Worm (Caenorhabditis elegans) whole organism, L1 larva: ENCODE data around the gene C30B5.2.

Experiments used
- C16A3.4 ChIP-seq: fragments of 150-350 bp; optimal IDR thresholded peaks from 2 replicates; lab custom pipeline; 2014; ENCODE audit warnings: missing biosample characterization, missing genetic modification characterization
- F16B12.6 ChIP-seq: fragments of 150-350 bp; optimal IDR thresholded peaks from 2 replicates; lab custom pipeline; 2014; ENCODE audit warnings: missing biosample characterization, missing genetic modification characterization
- blmp-1 ChIP-seq: fragments of 150-350 bp; optimal IDR thresholded peaks from 2 replicates; lab custom pipeline; 2014; ENCODE audit warnings: missing biosample characterization, missing genetic modification characterization
- ceh-82 ChIP-seq, 3 experiments: fragments of 150-350 bp in 1 of 3; sonication (generic microtip) in 2 of 3; optimal IDR thresholded peaks; 2 replicates each; lab custom pipeline; 2014 to 2017; ENCODE audit warnings: missing biosample characterization in 3 of 3, missing genetic modification characterization in 3 of 3
- ceh-88 ChIP-seq: fragments of 200-800 bp; sonication (Bioruptor generic); IDR thresholded peaks from 2 replicates; pipeline ENCODE4 v1.3.6; 2022; ENCODE audit warnings: missing genetic modification characterization, missing compliant biosample characterization
- ceh-90 ChIP-seq: sonication (generic microtip); optimal IDR thresholded peaks from 2 replicates; lab custom pipeline; 2016; ENCODE audit warnings: missing genetic modification characterization, missing compliant biosample characterization
- dpl-1 ChIP-seq, 3 experiments: fragments of 150-350 bp in 2 of 3; sonication (generic microtip) in 1 of 3; optimal IDR thresholded peaks; 2 replicates each; lab custom pipeline; 2014 to 2017; ENCODE audit warnings: missing biosample characterization in 3 of 3, missing genetic modification characterization in 3 of 3, missing genetic modification reagents in 3 of 3
- efl-1 ChIP-seq, 4 experiments: fragments of 150-350 bp; optimal IDR thresholded peaks in 3 of 4; peaks in 1 of 4; 1 replicate in 1 of 4; 2 replicates in 3 of 4; lab custom pipeline; 2014; ENCODE audit warnings: missing biosample characterization in 2 of 4, missing genetic modification characterization in 2 of 4, missing genetic modification reagents in 2 of 4
- efl-3 ChIP-seq: fragments of 200-800 bp; sonication (Bioruptor generic); optimal IDR thresholded peaks from 2 replicates; lab custom pipeline; 2018; ENCODE audit warnings: mild to moderate bottlenecking, missing genetic modification characterization, missing compliant biosample characterization
- egl-27 ChIP-seq, 2 experiments: fragments of 150-350 bp in 1 of 2; sonication (generic microtip); optimal IDR thresholded peaks; 3 replicates each; lab custom pipeline; 2017 to 2018; ENCODE audit warnings: missing biosample characterization in 2 of 2, missing genetic modification characterization in 2 of 2, missing genetic modification reagents in 2 of 2
- elt-3 ChIP-seq, 6 experiments: fragments of 150-350 bp in 1 of 6; sonication (generic microtip); optimal IDR thresholded peaks; 2 replicates each; lab custom pipeline; 2017 to 2018; ENCODE audit warnings: missing biosample characterization in 6 of 6, missing genetic modification characterization in 6 of 6, inconsistent platforms in 1 of 6
- fkh-4 ChIP-seq: sonication (generic microtip); optimal IDR thresholded peaks from 2 replicates; lab custom pipeline; 2016; ENCODE audit warnings: missing compliant biosample characterization, missing genetic modification characterization, borderline replicate concordance
- fos-1 ChIP-seq: fragments of 150-350 bp; optimal IDR thresholded peaks from 2 replicates; lab custom pipeline; 2014; ENCODE audit warnings: missing biosample characterization, missing genetic modification characterization
- hpl-2 ChIP-seq: fragments of 150-350 bp; optimal IDR thresholded peaks from 2 replicates; lab custom pipeline; 2014; ENCODE audit warnings: missing biosample characterization, missing genetic modification reagents, missing genetic modification characterization
- irx-1 ChIP-seq: sonication (generic microtip); optimal IDR thresholded peaks from 2 replicates; lab custom pipeline; 2016; ENCODE audit warnings: missing genetic modification characterization, missing compliant biosample characterization
- isw-1 ChIP-seq: fragments of 200-800 bp; sonication (Bioruptor generic); IDR thresholded peaks from 2 replicates; pipeline ENCODE4 v1.3.6; 2022; ENCODE audit warnings: missing genetic modification characterization, missing compliant biosample characterization
- lin-13 ChIP-seq: fragments of 150-350 bp; optimal IDR thresholded peaks from 2 replicates; lab custom pipeline; 2014; ENCODE audit warnings: missing biosample characterization, missing genetic modification reagents, missing genetic modification characterization
- lin-35 ChIP-seq, 2 experiments: fragments of 150-350 bp; optimal IDR thresholded peaks; 2 replicates each; lab custom pipeline; 2014; ENCODE audit warnings: missing biosample characterization in 2 of 2, missing genetic modification characterization in 2 of 2, missing genetic modification reagents in 2 of 2
- lir-3 ChIP-seq: sonication (generic microtip); optimal IDR thresholded peaks from 2 replicates; lab custom pipeline; 2016; ENCODE audit warnings: mild to moderate bottlenecking, missing genetic modification characterization, moderate library complexity, missing compliant biosample characterization; ENCODE audit not compliant: poor library complexity
- lsy-2 ChIP-seq, 2 experiments: fragments of 150-350 bp; optimal IDR thresholded peaks; 2 replicates each; lab custom pipeline; 2014; ENCODE audit warnings: missing biosample characterization in 2 of 2, missing genetic modification characterization in 2 of 2
- mab-9 ChIP-seq: fragments of 200-800 bp; sonication (Bioruptor generic); IDR thresholded peaks from 2 replicates; pipeline ENCODE4 v1.3.6; 2022; ENCODE audit warnings: missing genetic modification reagents, missing genetic modification characterization, missing compliant biosample characterization
- mep-1 ChIP-seq: fragments of 150-350 bp; optimal IDR thresholded peaks from 2 replicates; lab custom pipeline; 2014; ENCODE audit warnings: missing biosample characterization, missing genetic modification characterization
- nhr-11 ChIP-seq: fragments of 150-350 bp; optimal IDR thresholded peaks from 2 replicates; lab custom pipeline; 2014; ENCODE audit warnings: missing biosample characterization, missing genetic modification characterization
- nhr-20 ChIP-seq: sonication (generic microtip); optimal IDR thresholded peaks from 2 replicates; lab custom pipeline; 2016; ENCODE audit warnings: mild to moderate bottlenecking, missing genetic modification characterization, missing compliant biosample characterization
- nhr-237 ChIP-seq: fragments of 150-350 bp; optimal IDR thresholded peaks from 2 replicates; lab custom pipeline; 2014; ENCODE audit warnings: missing biosample characterization, missing genetic modification characterization
- nhr-28 ChIP-seq: fragments of 150-350 bp; optimal IDR thresholded peaks from 2 replicates; lab custom pipeline; 2014; ENCODE audit warnings: missing biosample characterization, missing genetic modification characterization
- nhr-71 ChIP-seq: sonication (generic microtip); optimal IDR thresholded peaks from 2 replicates; lab custom pipeline; 2016; ENCODE audit warnings: mild to moderate bottlenecking, missing genetic modification characterization, moderate library complexity, missing compliant biosample characterization
- nhr-84 ChIP-seq: sonication (generic microtip); optimal IDR thresholded peaks from 2 replicates; lab custom pipeline; 2017; ENCODE audit warnings: missing biosample characterization, missing genetic modification characterization
- nhr-90 ChIP-seq: sonication (generic microtip); optimal IDR thresholded peaks from 2 replicates; lab custom pipeline; 2016; ENCODE audit warnings: mild to moderate bottlenecking, missing genetic modification characterization, missing compliant biosample characterization; ENCODE audit not compliant: poor library complexity
- pag-3 ChIP-seq: sonication (generic microtip); optimal IDR thresholded peaks from 2 replicates; lab custom pipeline; 2017; ENCODE audit warnings: missing genetic modification characterization, mild to moderate bottlenecking, missing compliant biosample characterization, antibody characterized with exemption, borderline replicate concordance; ENCODE audit not compliant: insufficient read depth
- pax-3 ChIP-seq: fragments of 200-800 bp; sonication (Bioruptor generic); optimal IDR thresholded peaks from 2 replicates; lab custom pipeline; 2018; ENCODE audit warnings: mild to moderate bottlenecking, missing genetic modification characterization, moderate library complexity, missing compliant biosample characterization
- rnt-1 ChIP-seq: sonication (generic microtip); optimal IDR thresholded peaks from 2 replicates; lab custom pipeline; 2016; ENCODE audit warnings: mild to moderate bottlenecking, missing genetic modification characterization, moderate library complexity, missing compliant biosample characterization
- skn-1 ChIP-seq: fragments of 150-350 bp; optimal IDR thresholded peaks from 2 replicates; lab custom pipeline; 2014; ENCODE audit warnings: missing biosample characterization, missing genetic modification characterization
- sptf-1 ChIP-seq: fragments of 150-350 bp; optimal IDR thresholded peaks from 2 replicates; lab custom pipeline; 2014; ENCODE audit warnings: missing biosample characterization, missing genetic modification characterization
- swsn-7 ChIP-seq: sonication (generic microtip); optimal IDR thresholded peaks from 2 replicates; lab custom pipeline; 2016; ENCODE audit warnings: missing genetic modification characterization, missing compliant biosample characterization
- tbx-2 ChIP-seq: sonication (generic microtip); optimal IDR thresholded peaks from 2 replicates; lab custom pipeline; 2016; ENCODE audit warnings: missing genetic modification characterization, missing compliant biosample characterization
- unc-130 ChIP-seq: fragments of 150-350 bp; optimal IDR thresholded peaks from 2 replicates; lab custom pipeline; 2017; ENCODE audit warnings: missing biosample characterization, missing genetic modification characterization, inconsistent platforms
- unc-86 ChIP-seq: sonication (generic microtip); optimal IDR thresholded peaks from 2 replicates; lab custom pipeline; 2016; ENCODE audit warnings: missing genetic modification characterization, missing compliant biosample characterization
- unc-98 ChIP-seq: fragments of 200-800 bp; sonication (Bioruptor generic); IDR thresholded peaks from 2 replicates; pipeline ENCODE4 v1.3.6; 2022; ENCODE audit warnings: missing genetic modification characterization, missing compliant biosample characterization
- xbp-1 ChIP-seq: sonication (generic microtip); optimal IDR thresholded peaks from 2 replicates; lab custom pipeline; 2016; ENCODE audit warnings: missing genetic modification characterization, missing compliant biosample characterization
- zag-1 ChIP-seq: fragments of 150-350 bp; optimal IDR thresholded peaks from 2 replicates; lab custom pipeline; 2014; ENCODE audit warnings: missing biosample characterization, missing genetic modification characterization
- ztf-11 ChIP-seq, 2 experiments: sonication (generic microtip); optimal IDR thresholded peaks; 2 replicates each; lab custom pipeline; 2016 to 2017; ENCODE audit warnings: missing genetic modification characterization in 2 of 2, missing biosample characterization in 1 of 2, missing compliant biosample characterization in 1 of 2
- ztf-4 ChIP-seq: fragments of 150-350 bp; optimal IDR thresholded peaks from 2 replicates; lab custom pipeline; 2014; ENCODE audit warnings: missing biosample characterization, missing genetic modification characterization

C30B5.2 gene

ce11 chrII:6196875-6197274 lies at the start of gene C30B5.2, which contains the start of gene rbmx-2:
C30B5.2 (plus strand) TSS chrII:6197180.
rbmx-2 (minus strand) TSS chrII:6196948.
- TF ChIP-seq tbx-2 (tag; lab: Kevin White, UChicago) (peak; percentile 42), elt-3 (tag; optimal IDR thresholded peaks at IDR 0.05; lab: Kevin White, UChicago) (peak in 1 of 6 experiments; percentile 37), unc-86 (tag; lab: Kevin White, UChicago) (peak; percentile 8), efl-1 (optimal IDR thresholded peaks at IDR 0.05; lab: Kevin White, UChicago) (peak; percentile 65 to 68), efl-1 (GFP tag; optimal IDR thresholded peaks at IDR 0.05 in 1 of 2; lab: Kevin White, UChicago) (peak; percentile 66 to 95), ceh-90 (tag; lab: Kevin White, UChicago) (no peak), pag-3 (tag; lab: Kevin White, UChicago) (no peak), hpl-2 (GFP tag; lab: Kevin White, UChicago) (no peak), unc-98 (GFP tag; lab: Robert Waterston, UW) (no peak), dpl-1 (GFP tag; optimal IDR thresholded peaks at IDR 0.05; lab: Kevin White, UChicago) (peak; percentile 46 to 69 (median 67)), mep-1 (tag; lab: Kevin White, UChicago) (peak; percentile 74), skn-1 (tag; lab: Kevin White, UChicago) (peak; percentile 13), nhr-71 (peak; percentile 58), egl-27 (tag; optimal IDR thresholded peaks at IDR 0.05; lab: Kevin White, UChicago) (no peak), nhr-28 (tag; lab: Kevin White, UChicago) (no peak), pax-3 (tag; lab: Kevin White, UChicago) (no peak), nhr-11 (tag; lab: Kevin White, UChicago) (no peak), nhr-237 (tag; lab: Kevin White, UChicago) (no peak), fkh-4 (tag; lab: Kevin White, UChicago) (no peak), nhr-20 (tag; lab: Kevin White, UChicago) (peak; percentile 41), unc-130 (tag; lab: Kevin White, UChicago) (peak; percentile 19), efl-3 (GFP tag; lab: Kevin White, UChicago) (no peak), fos-1 (tag; lab: Kevin White, UChicago) (no peak), ztf-4 (tag; lab: Kevin White, UChicago) (no peak), sptf-1 (tag; lab: Kevin White, UChicago) (no peak), C16A3.4 (tag; lab: Kevin White, UChicago) (peak; percentile 41), isw-1 (no peak), lin-35 (GFP tag; optimal IDR thresholded peaks at IDR 0.05; lab: Kevin White, UChicago) (peak; percentile 37 to 69), nhr-90 (tag; lab: Kevin White, UChicago) (no peak), lir-3 (tag; lab: Kevin White, UChicago) (peak; percentile 73), irx-1 (tag; lab: Kevin White, UChicago) (peak; percentile 1), mab-9 (GFP tag; lab: Robert Waterston, UW) (no peak), lin-13 (GFP tag; lab: Kevin White, UChicago) (peak; percentile 6), ceh-82 (tag; optimal IDR thresholded peaks at IDR 0.05; lab: Kevin White, UChicago) (peak in 2 of 3 experiments; percentile 31 to 36), rnt-1 (peak; percentile 42), ztf-11 (tag; optimal IDR thresholded peaks at IDR 0.05; lab: Kevin White, UChicago) (no peak), xbp-1 (tag; lab: Kevin White, UChicago) (peak; percentile 37), lsy-2 (tag; optimal IDR thresholded peaks at IDR 0.05; lab: Kevin White, UChicago) (peak; percentile 83 to 94), zag-1 (tag; lab: Kevin White, UChicago) (no peak), blmp-1 (peak; percentile 51), swsn-7 (tag; lab: Kevin White, UChicago) (peak; percentile 47), nhr-84 (no peak), F16B12.6 (tag; lab: Kevin White, UChicago) (peak; percentile 94), ceh-88 (GFP tag; lab: Robert Waterston, UW) (no peak)
